Worm (Caenorhabditis elegans): ENCODE data around the gene Y37E11AR.7.

The Y37E11AR.7 gene

ce11 chrIV:3759823-3760222 is 4.6 kb upstream of the Y37E11AR.7 start:
- TF ChIP-seq dmd-6 (GFP tag; IDR thresholded peaks at IDR 0.05) (no peak), aha-1 (tag) (peak; percentile 1)

ce11 chrIV:3755921-3756320 is 666 bp upstream of the Y37E11AR.7 start, which contains the start of gene best-20:
TSS of gene best-20 (plus strand) at chrIV:3756221.
- no peak for TF ChIP-seq mdt-29 (GFP tag; IDR thresholded peaks at IDR 0.05)
- no peak for TF ChIP-seq egl-43 (GFP tag; IDR thresholded peaks at IDR 0.05)

ce11 chrIV:3752276-3752675 is 3.0 kb downstream of the Y37E11AR.7 start:
- TF ChIP-seq nhr-28 (tag; optimal IDR thresholded peaks at IDR 0.05) (peak; percentile 97), dmd-6 (GFP tag; IDR thresholded peaks at IDR 0.05) (no peak), pha-4 (GFP tag; IDR thresholded peaks at IDR 0.05) (no peak), pha-4 (tag; optimal IDR thresholded peaks at IDR 0.05) (no peak)

ce11 chrIV:3751001-3751400 is 4.3 kb downstream of the Y37E11AR.7 start, which contains the start of gene ugt-45:
TSS of gene ugt-45 (minus strand) at chrIV:3751101.
- TF ChIP-seq nhr-42 (GFP tag; IDR thresholded peaks at IDR 0.05), result no peak
- TF ChIP-seq zfp-3 (GFP tag; conservative IDR thresholded peaks at IDR 0.05), result no peak
- no peak for TF ChIP-seq unc-62 (GFP tag; optimal IDR thresholded peaks at IDR 0.05 in 1 of 2)
- no peak for TF ChIP-seq unc-62 (tag; optimal IDR thresholded peaks at IDR 0.05)
- TF ChIP-seq hlh-30 (tag; optimal IDR thresholded peaks at IDR 0.05; ENCODE audit: insufficient read depth), result no peak
- TF ChIP-seq nhr-28 (tag; optimal IDR thresholded peaks at IDR 0.05), result peak; percentile 76

ce11 chrIV:3745806-3746205 is 9.4 kb downstream of the Y37E11AR.7 start:
- TF ChIP-seq daf-16 (GFP tag; optimal IDR thresholded peaks at IDR 0.05) (no peak), daf-16 (tag; optimal IDR thresholded peaks at IDR 0.05) (no peak), set-16 (GFP tag; IDR thresholded peaks at IDR 0.05) (peak; percentile 72), dmd-8 (GFP tag; IDR thresholded peaks at IDR 0.05) (0 out of 2 replicates have a peak, but pooled peaks have one; percentile 10), pqm-1 (tag; optimal IDR thresholded peaks at IDR 0.05) (no peak)

- TF ChIP-seq unc-62 (GFP tag; optimal IDR thresholded peaks at IDR 0.05 in 1 of 2) (peak in 1 of 2 experiments; percentile 55), unc-62 (tag; optimal IDR thresholded peaks at IDR 0.05) (no peak), hlh-11 (tag; optimal IDR thresholded peaks at IDR 0.05) (peak; percentile 31), dmd-6 (GFP tag; IDR thresholded peaks at IDR 0.05) (peak; percentile 30), set-16 (GFP tag; IDR thresholded peaks at IDR 0.05) (0 out of 2 replicates have a peak, but pooled peaks have one; percentile 17), zag-1 (tag; optimal IDR thresholded peaks at IDR 0.05) (no peak), mep-1 (tag; optimal IDR thresholded peaks at IDR 0.05) (no peak), hmg-1.1 (GFP tag; IDR thresholded peaks at IDR 0.05) (peak; percentile 28; the same call in 1 of the 2 replicates)
These were observed 11.5 kb downstream of the Y37E11AR.7 start, which contains the start of gene siah-1 for ce11 chrIV:3743748-3744147. TSS of gene siah-1 (plus strand) at chrIV:3744048.

- TF ChIP-seq nhr-10 (tag; optimal IDR thresholded peaks at IDR 0.05), result peak; percentile 62
- no peak for TF ChIP-seq zip-11 (GFP tag; IDR thresholded peaks at IDR 0.05)
- TF ChIP-seq nhr-102 (tag; optimal IDR thresholded peaks at IDR 0.05), result peak; percentile 40
- TF ChIP-seq mep-1 (tag; optimal IDR thresholded peaks at IDR 0.05), result peak; percentile 85
- TF ChIP-seq mdl-1 (tag; optimal IDR thresholded peaks at IDR 0.05), result peak in 1 of 2 experiments; percentile 88
- TF ChIP-seq lin-1 (GFP tag; IDR thresholded peaks at IDR 0.05), result 0 out of 2 replicates have a peak, but pooled peaks have one; percentile 30
- peak; percentile 61 for TF ChIP-seq nhr-48 (tag; optimal IDR thresholded peaks at IDR 0.05)
- peak; percentile 83 for TF ChIP-seq nhr-11 (tag; optimal IDR thresholded peaks at IDR 0.05)
- peak; percentile 57 for TF ChIP-seq nhr-25 (tag; optimal IDR thresholded peaks at IDR 0.05; ENCODE audit: borderline replicate concordance, insufficient read depth)
- TF ChIP-seq mes-2 (tag; optimal IDR thresholded peaks at IDR 0.05; ENCODE audit: poor library complexity, severe bottlenecking), result peak; percentile 73
- peak; percentile 81 for TF ChIP-seq rbr-2 (tag; optimal IDR thresholded peaks at IDR 0.05)
- peak; percentile 87 for TF ChIP-seq hmg-1.1 (GFP tag; IDR thresholded peaks at IDR 0.05)
- peak; percentile 52; the same call in 1 of the 2 replicates for TF ChIP-seq T26A8.4 (GFP tag; IDR thresholded peaks at IDR 0.05)
- TF ChIP-seq ces-1 (GFP tag; optimal IDR thresholded peaks at IDR 0.05), result no peak
- peak; percentile 95 for TF ChIP-seq aha-1 (tag)
- peak; percentile 54 for TF ChIP-seq set-16 (GFP tag; IDR thresholded peaks at IDR 0.05)
- TF ChIP-seq egl-27 (tag; optimal IDR thresholded peaks at IDR 0.05), result no peak
- no peak for TF ChIP-seq nhr-42 (GFP tag; IDR thresholded peaks at IDR 0.05)
- peak; percentile 95 for TF ChIP-seq hlh-30 (tag; optimal IDR thresholded peaks at IDR 0.05; ENCODE audit: insufficient read depth)
- TF ChIP-seq F44E2.7 (GFP tag; IDR thresholded peaks at IDR 0.05), result no peak
- TF ChIP-seq ceh-28 (tag; optimal IDR thresholded peaks at IDR 0.05), result peak; percentile 70
- peak; percentile 49 for TF ChIP-seq spr-1 (tag; optimal IDR thresholded peaks at IDR 0.05)
- no peak for TF ChIP-seq cey-2 (tag; optimal IDR thresholded peaks at IDR 0.05; ENCODE audit: borderline replicate concordance, insufficient read depth)
- peak; percentile 86 for TF ChIP-seq nhr-28 (tag; optimal IDR thresholded peaks at IDR 0.05)
These were observed 12.8 kb downstream of the Y37E11AR.7 start for ce11 chrIV:3742426-3742839.
